Fruit fly (Drosophila melanogaster): ENCODE measurements around the gene Hr39.

Hr39 gene

dm6 chr2L:21260869-21261268, 23.8 kb downstream of the Hr39 start (continued):
- TF ChIP-seq ems (GFP tag; optimal IDR thresholded peaks at IDR 0.05) (peak; percentile 36), sima (GFP tag; optimal IDR thresholded peaks at IDR 0.05) (no peak), CG8089 (GFP tag; optimal IDR thresholded peaks at IDR 0.05) (no peak), B-H2 (GFP tag; optimal IDR thresholded peaks at IDR 0.05) (no peak), btn (GFP tag; optimal IDR thresholded peaks at IDR 0.05) (no peak), CG1602 (GFP tag; optimal IDR thresholded peaks at IDR 0.05) (no peak), run (tag; optimal IDR thresholded peaks at IDR 0.05) (no peak), pnt (GFP tag; optimal IDR thresholded peaks at IDR 0.05) (no peak), vvl (GFP tag; IDR thresholded peaks at IDR 0.05) (no peak), CG17359 (tag; optimal IDR thresholded peaks at IDR 0.05) (peak; percentile 8), Pdp1 (GFP tag; optimal IDR thresholded peaks at IDR 0.05) (peak; percentile 14 to 26), Fer1 (GFP tag; optimal IDR thresholded peaks at IDR 0.05) (peak; percentile 50), bbx (GFP tag; IDR thresholded peaks at IDR 0.05; ENCODE audit: partially characterized antibody) (no peak), Six4 (GFP tag; optimal IDR thresholded peaks at IDR 0.05) (no peak), CG5245 (GFP tag; optimal IDR thresholded peaks at IDR 0.05) (no peak), crc (GFP tag; optimal IDR thresholded peaks at IDR 0.05) (peak; percentile 12), CG3726 (GFP tag; IDR thresholded peaks at IDR 0.05) (no peak), lab (GFP tag; optimal IDR thresholded peaks at IDR 0.05) (no peak), p53 (GFP tag; optimal IDR thresholded peaks at IDR 0.05) (no peak), Optix (GFP tag; IDR thresholded peaks at IDR 0.05) (no peak), cg (GFP tag; optimal IDR thresholded peaks at IDR 0.05) (no peak), Nf-YA (GFP tag; IDR thresholded peaks at IDR 0.05) (no peak), HLH3B (GFP tag; IDR thresholded peaks at IDR 0.05) (no peak), ATbp (GFP tag; optimal IDR thresholded peaks at IDR 0.05) (no peak), Hand (GFP tag; optimal IDR thresholded peaks at IDR 0.05) (no peak), gfzf (GFP tag; optimal IDR thresholded peaks at IDR 0.05) (peak; percentile 82), gcm2 (GFP tag; optimal IDR thresholded peaks at IDR 0.05) (no peak), dati (GFP tag; IDR thresholded peaks at IDR 0.05) (no peak), BtbVII (GFP tag; optimal IDR thresholded peaks at IDR 0.05) (no peak), CTCF (GFP tag; optimal IDR thresholded peaks at IDR 0.05) (peak; percentile 16), CG1024 (GFP tag; IDR thresholded peaks at IDR 0.05) (no peak), Ptx1 (GFP tag; IDR thresholded peaks at IDR 0.05) (no peak), dm (GFP tag; optimal IDR thresholded peaks at IDR 0.05) (peak; percentile 32), Taf1 (GFP tag; IDR thresholded peaks at IDR 0.05) (no peak), gt (GFP tag; IDR thresholded peaks at IDR 0.05) (no peak), br (optimal IDR thresholded peaks at IDR 0.05) (no peak), CG14050 (GFP tag; IDR thresholded peaks at IDR 0.05) (no peak), vnd (GFP tag; IDR thresholded peaks at IDR 0.05; ENCODE audit: partially characterized antibody) (no peak), disco-r (GFP tag; optimal IDR thresholded peaks at IDR 0.05) (peak; percentile 37), CG10979 (tag; optimal IDR thresholded peaks at IDR 0.05) (peak; percentile 24), CG8290 (GFP tag; optimal IDR thresholded peaks at IDR 0.05) (peak; percentile 4), CG8290 (tag; optimal IDR thresholded peaks at IDR 0.05) (no peak), CG4617 (GFP tag; optimal IDR thresholded peaks at IDR 0.05; ENCODE audit: borderline replicate concordance) (peak; percentile 43), tna (GFP tag; IDR thresholded peaks at IDR 0.05; ENCODE audit: partially characterized antibody) (no peak), CG6765 (GFP tag; optimal IDR thresholded peaks at IDR 0.05) (no peak), CG15514 (GFP tag; optimal IDR thresholded peaks at IDR 0.05) (peak; percentile 72), CG13287 (GFP tag; IDR thresholded peaks at IDR 0.05; ENCODE audit: partially characterized antibody) (peak; percentile 51; the same call in 1 of the 2 replicates), CG15696 (tag; optimal IDR thresholded peaks at IDR 0.05) (peak; percentile 28), CG18764 (GFP tag; optimal IDR thresholded peaks at IDR 0.05) (no peak), CG4424 (GFP tag; optimal IDR thresholded peaks at IDR 0.05) (peak; percentile 17), Myb (GFP tag; optimal IDR thresholded peaks at IDR 0.05) (peak; percentile 13), dysf (GFP tag; IDR thresholded peaks at IDR 0.05) (no peak), CG18599 (GFP tag; optimal IDR thresholded peaks at IDR 0.05) (no peak)
